Fruit fly (Drosophila melanogaster): ENCODE measurements around the gene dpr20.

The dpr20 gene

DNA sequence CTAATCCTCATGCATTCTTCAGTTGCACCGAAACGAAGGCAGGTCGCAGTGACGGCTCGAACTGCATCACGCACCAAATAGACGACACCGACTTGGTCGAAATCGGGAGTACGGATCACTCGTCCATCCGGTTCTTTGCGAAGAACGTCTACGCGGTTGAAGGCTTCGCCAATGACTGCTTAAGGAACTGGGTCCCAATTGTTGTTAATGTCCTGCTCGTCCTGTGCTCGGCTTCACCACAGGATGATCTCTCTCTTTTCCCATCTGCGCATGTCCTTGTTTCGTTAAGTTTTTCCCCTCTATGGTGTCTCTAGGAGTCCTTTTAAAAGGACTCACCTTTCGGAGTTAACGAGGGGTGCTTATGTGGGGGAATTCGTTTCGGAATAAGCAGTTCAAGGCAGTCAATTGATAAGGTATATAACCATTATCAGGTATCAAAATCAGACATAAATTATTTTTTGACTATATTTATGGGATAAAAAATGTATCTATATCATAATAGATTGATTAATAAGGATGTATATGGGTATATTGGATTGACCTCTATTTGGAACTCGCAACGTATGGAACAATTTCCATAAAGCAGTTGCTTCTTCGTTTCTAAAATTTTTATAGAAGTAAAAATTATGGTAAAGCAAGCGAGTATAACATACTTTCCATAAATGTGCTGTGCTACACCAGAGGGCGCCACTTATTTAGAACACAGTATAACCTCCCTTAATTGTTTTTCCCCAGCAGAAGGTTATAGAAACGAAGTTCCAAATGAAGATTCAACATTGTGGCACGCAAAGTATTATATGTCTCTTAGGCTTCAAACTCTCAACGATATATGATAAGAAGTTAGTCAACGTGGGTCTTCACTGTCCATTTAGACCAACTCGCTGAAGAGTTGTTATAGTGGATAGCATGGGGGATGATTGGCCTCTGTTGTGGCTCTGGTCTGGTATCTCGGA is at the start of gene dpr20:
Gene dpr20 (minus strand): TSS at position 186 of the 953 bp plus-strand sequence.
- TF ChIP-seq N (GFP tag; optimal IDR thresholded peaks at IDR 0.05) (no peak), sage (GFP tag; optimal IDR thresholded peaks at IDR 0.05) (no peak), sv (GFP tag; optimal IDR thresholded peaks at IDR 0.05) (peak; percentile 57), brk (GFP tag; optimal IDR thresholded peaks at IDR 0.05) (no peak), Dfd (GFP tag; optimal IDR thresholded peaks at IDR 0.05) (no peak), pan (optimal IDR thresholded peaks at IDR 0.05) (no peak), ey (GFP tag; optimal IDR thresholded peaks at IDR 0.05) (peak; percentile 62), OdsH (GFP tag; optimal IDR thresholded peaks at IDR 0.05) (peak; percentile 37), Jra (GFP tag; optimal IDR thresholded peaks at IDR 0.05) (no peak), Vsx2 (GFP tag; optimal IDR thresholded peaks at IDR 0.05; ENCODE audit: partially characterized antibody) (no peak), tai (GFP tag; optimal IDR thresholded peaks at IDR 0.05) (no peak), Hnf4 (GFP tag; optimal IDR thresholded peaks at IDR 0.05) (peak; percentile 32), fru (GFP tag; optimal IDR thresholded peaks at IDR 0.05) (peak; percentile 57), lola (GFP tag; optimal IDR thresholded peaks at IDR 0.05) (no peak), Mio (GFP tag; optimal IDR thresholded peaks at IDR 0.05) (no peak), Rel (GFP tag; optimal IDR thresholded peaks at IDR 0.05) (no peak), Rel (tag; optimal IDR thresholded peaks at IDR 0.05) (peak; percentile 32), Dif (GFP tag; optimal IDR thresholded peaks at IDR 0.05; ENCODE audit: partially characterized antibody) (no peak), br (GFP tag; optimal IDR thresholded peaks at IDR 0.05) (peak; percentile 42), rgr (GFP tag; optimal IDR thresholded peaks at IDR 0.05) (peak; percentile 67), CG9705 (GFP tag; optimal IDR thresholded peaks at IDR 0.05) (peak; percentile 20), CG32264 (GFP tag; optimal IDR thresholded peaks at IDR 0.05) (peak; percentile 35), dl (GFP tag; optimal IDR thresholded peaks at IDR 0.05; ENCODE audit: insufficient read depth in 1 of 2, partially characterized antibody in 2 of 2) (no peak), GATAd (GFP tag; optimal IDR thresholded peaks at IDR 0.05) (no peak), dsf (GFP tag; optimal IDR thresholded peaks at IDR 0.05; ENCODE audit: borderline replicate concordance) (no peak), jim (GFP tag; optimal IDR thresholded peaks at IDR 0.05) (no peak), Myc (optimal IDR thresholded peaks at IDR 0.05) (no peak), Hr83 (GFP tag; optimal IDR thresholded peaks at IDR 0.05; ENCODE audit: poor library complexity, severe bottlenecking) (no peak), Hr78 (GFP tag; optimal IDR thresholded peaks at IDR 0.05) (no peak), woc (GFP tag; optimal IDR thresholded peaks at IDR 0.05) (peak; percentile 43), HLH106 (tag; optimal IDR thresholded peaks at IDR 0.05) (peak; percentile 73), psq (GFP tag; optimal IDR thresholded peaks at IDR 0.05) (peak; percentile 26), usp (GFP tag; optimal IDR thresholded peaks at IDR 0.05) (no peak), Sp1 (GFP tag; optimal IDR thresholded peaks at IDR 0.05) (peak; percentile 48), dmrt93B (GFP tag; optimal IDR thresholded peaks at IDR 0.05) (peak; percentile 6), CrebA (GFP tag; optimal IDR thresholded peaks at IDR 0.05; ENCODE audit: borderline replicate concordance) (no peak), h (GFP tag; optimal IDR thresholded peaks at IDR 0.05) (peak; percentile 76), Abd-B (GFP tag; optimal IDR thresholded peaks at IDR 0.05) (no peak), foxo (GFP tag; optimal IDR thresholded peaks at IDR 0.05) (peak in 1 of 2 experiments; percentile 70)

DNA sequence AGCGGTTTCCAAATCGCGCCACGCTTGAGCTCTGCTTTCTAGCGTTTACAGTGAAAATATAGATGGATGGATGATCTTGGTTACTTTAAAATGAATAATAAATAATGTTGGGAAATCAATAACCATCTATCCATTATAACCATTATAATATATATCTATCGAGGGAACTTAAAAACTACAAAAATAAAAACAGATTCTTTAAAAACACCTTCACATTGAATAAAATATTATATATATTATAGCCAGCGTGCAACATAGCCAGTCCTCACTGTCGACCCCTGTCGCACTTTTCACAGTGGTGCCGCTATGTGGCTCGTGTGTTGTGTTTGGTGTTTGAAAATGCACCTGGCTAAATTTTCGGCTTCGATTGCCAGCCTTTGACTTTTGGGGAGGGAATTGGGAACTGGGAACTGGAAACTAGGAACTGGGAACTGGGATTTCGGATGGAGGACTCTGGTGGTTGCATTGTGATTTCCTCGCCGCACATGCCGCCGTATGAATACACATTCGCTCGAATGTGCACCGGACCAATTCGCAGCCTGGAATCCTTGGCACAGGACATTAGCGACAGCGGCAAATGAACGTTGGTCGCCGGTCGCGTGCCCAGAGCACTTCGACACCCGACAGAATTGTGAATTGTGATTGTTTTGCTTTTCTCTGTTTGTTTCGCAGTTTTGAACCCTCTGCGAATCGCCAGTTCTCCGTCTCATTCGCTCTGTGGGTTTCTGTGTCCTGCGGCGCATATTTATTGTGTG is 48.1 kb upstream of the dpr20 start:
- TF ChIP-seq psq (GFP tag; optimal IDR thresholded peaks at IDR 0.05) (peak; percentile 5), OdsH (GFP tag; optimal IDR thresholded peaks at IDR 0.05) (peak; percentile 4), Abd-B (GFP tag; optimal IDR thresholded peaks at IDR 0.05) (no peak), rgr (GFP tag; optimal IDR thresholded peaks at IDR 0.05) (peak; percentile 13), HLH106 (tag; optimal IDR thresholded peaks at IDR 0.05) (peak; percentile 51), Sp1 (GFP tag; optimal IDR thresholded peaks at IDR 0.05) (peak; percentile 44), woc (GFP tag; optimal IDR thresholded peaks at IDR 0.05) (peak; percentile 23), fru (GFP tag; optimal IDR thresholded peaks at IDR 0.05) (peak; percentile 30), foxo (GFP tag; optimal IDR thresholded peaks at IDR 0.05) (peak in 1 of 2 experiments; percentile 52), jim (GFP tag; optimal IDR thresholded peaks at IDR 0.05) (no peak), Hnf4 (GFP tag; optimal IDR thresholded peaks at IDR 0.05) (peak; percentile 12), Dif (GFP tag; optimal IDR thresholded peaks at IDR 0.05; ENCODE audit: partially characterized antibody) (no peak), h (GFP tag; optimal IDR thresholded peaks at IDR 0.05) (peak; percentile 50)
